Fruit fly (Drosophila melanogaster) whole organism, embryonic: Measurements from ENCODE around the gene Rhp.
A peak's percentile ranks its signal among the peaks of the same experiment; 100 is the strongest.

Experiments used
- Abd-B ChIP-seq: fragments of 200-800 bp; sonication (Bioruptor generic); optimal IDR thresholded peaks from 2 replicates; lab custom pipeline; 2018; ENCODE audit warnings: missing biosample characterization, mild to moderate bottlenecking, missing genetic modification characterization, moderate library complexity
- Atf6 ChIP-seq: fragments of 200-800 bp; sonication (Bioruptor generic); IDR thresholded peaks from 2 replicates; pipeline ENCODE4 v1.3.6; 2022; ENCODE audit warnings: missing biosample characterization, missing genetic modification characterization
- CG10366 ChIP-seq: fragments of 200-800 bp; sonication (Bioruptor generic); IDR thresholded peaks from 2 replicates; pipeline ENCODE4 v1.3.6; 2022; ENCODE audit warnings: missing biosample characterization, missing genetic modification characterization
- CG11085 ChIP-seq: fragments of 200-800 bp; sonication (Bioruptor generic); IDR thresholded peaks from 2 replicates; pipeline ENCODE4 v1.3.6; 2022; ENCODE audit warnings: missing biosample characterization, missing genetic modification characterization
- CG12155 ChIP-seq: fragments of 200-800 bp; sonication (Bioruptor generic); optimal IDR thresholded peaks from 3 replicates; lab custom pipeline; 2016; ENCODE audit warnings: missing biosample characterization, missing genetic modification characterization
- CG13296 ChIP-seq: fragments of 200-800 bp; sonication (Bioruptor generic); optimal IDR thresholded peaks from 3 replicates; lab custom pipeline; 2018; ENCODE audit warnings: missing biosample characterization, mild to moderate bottlenecking, missing genetic modification characterization
- CG17829 ChIP-seq: fragments of 200-800 bp; optimal IDR thresholded peaks from 2 replicates; lab custom pipeline; 2019; ENCODE audit warnings: missing biosample characterization, mild to moderate bottlenecking, missing genetic modification characterization, moderate library complexity
- CG2875 ChIP-seq: fragments of 200-800 bp; sonication (Bioruptor generic); optimal IDR thresholded peaks from 2 replicates; lab custom pipeline; 2017; ENCODE audit warnings: missing biosample characterization, mild to moderate bottlenecking, missing genetic modification characterization, missing genetic modification reagents
- CG30403 ChIP-seq: fragments of 200-800 bp; sonication (Bioruptor generic); optimal IDR thresholded peaks from 3 replicates; lab custom pipeline; 2016; ENCODE audit warnings: missing biosample characterization, missing genetic modification characterization
- CG31365 ChIP-seq: fragments of 200-800 bp; sonication (Bioruptor generic); optimal IDR thresholded peaks from 2 replicates; lab custom pipeline; 2018; ENCODE audit warnings: missing biosample characterization, mild to moderate bottlenecking, missing genetic modification characterization
- CG34376 ChIP-seq: fragments of 200-800 bp; sonication (Bioruptor generic); optimal IDR thresholded peaks from 2 replicates; lab custom pipeline; 2018; ENCODE audit warnings: missing biosample characterization, mild to moderate bottlenecking, missing genetic modification characterization
- CG4730 ChIP-seq: fragments of 200-800 bp; sonication (Bioruptor generic); IDR thresholded peaks from 2 replicates; pipeline ENCODE4 v1.3.6; 2022; ENCODE audit warnings: missing biosample characterization, missing genetic modification characterization
- CG5953 ChIP-seq: fragments of 200-800 bp; sonication (Bioruptor generic); IDR thresholded peaks from 2 replicates; pipeline ENCODE4 v1.3.6; 2022; ENCODE audit warnings: missing biosample characterization, missing genetic modification characterization
- CG6175 ChIP-seq: fragments of 200-800 bp; sonication (Bioruptor generic); IDR thresholded peaks from 3 replicates; pipeline ENCODE4 v1.3.6; 2022; ENCODE audit warnings: missing biosample characterization, missing genetic modification characterization
- CG8281 ChIP-seq: fragments of 200-800 bp; sonication (Bioruptor generic); optimal IDR thresholded peaks from 2 replicates; lab custom pipeline; 2018; ENCODE audit warnings: missing biosample characterization, mild to moderate bottlenecking, missing genetic modification characterization, moderate library complexity
- CG8290 ChIP-seq, 3 experiments: fragments of 200-800 bp; sonication (Bioruptor generic); optimal IDR thresholded peaks; 2 replicates each; lab custom pipeline; 2016 to 2019; ENCODE audit warnings: missing biosample characterization in 3 of 3, missing genetic modification characterization in 3 of 3, mild to moderate bottlenecking in 2 of 3, moderate library complexity in 1 of 3
- CHES-1-like ChIP-seq: fragments of 200-800 bp; sonication (Bioruptor generic); optimal IDR thresholded peaks from 2 replicates; lab custom pipeline; 2016; ENCODE audit warnings: missing biosample characterization, missing genetic modification characterization
- CTCF ChIP-seq: fragments of 200-800 bp; sonication (Bioruptor generic); optimal IDR thresholded peaks from 2 replicates; lab custom pipeline; 2017; ENCODE audit warnings: missing biosample characterization, mild to moderate bottlenecking, missing genetic modification characterization, moderate library complexity
- D19B ChIP-seq: fragments of 200-800 bp; sonication (Bioruptor generic); optimal IDR thresholded peaks from 2 replicates; lab custom pipeline; 2017; ENCODE audit warnings: missing biosample characterization, mild to moderate bottlenecking, missing genetic modification characterization
- Ets97D ChIP-seq: fragments of 200-800 bp; sonication (Bioruptor generic); optimal IDR thresholded peaks from 3 replicates; lab custom pipeline; 2016; ENCODE audit warnings: missing biosample characterization, missing genetic modification characterization
- H2.0 ChIP-seq: fragments of 200-800 bp; sonication (Bioruptor generic); IDR thresholded peaks from 2 replicates; pipeline ENCODE4 v1.3.6; 2022; ENCODE audit warnings: missing biosample characterization, missing genetic modification characterization
- Hey ChIP-seq: fragments of 200-800 bp; sonication (Bioruptor generic); optimal IDR thresholded peaks from 3 replicates; lab custom pipeline; 2018; ENCODE audit warnings: missing biosample characterization, mild to moderate bottlenecking, missing genetic modification characterization
- Hr3 ChIP-seq: fragments of 200-800 bp; sonication (Bioruptor generic); optimal IDR thresholded peaks from 3 replicates; lab custom pipeline; 2016; ENCODE audit warnings: missing biosample characterization, missing genetic modification characterization
- Mad ChIP-seq: fragments of 200-800 bp; sonication (Bioruptor generic); optimal IDR thresholded peaks from 2 replicates; lab custom pipeline; 2016; ENCODE audit warnings: missing biosample characterization, missing genetic modification characterization
- NfI ChIP-seq: fragments of 200-800 bp; sonication (Bioruptor generic); optimal IDR thresholded peaks from 3 replicates; lab custom pipeline; 2018; ENCODE audit warnings: missing biosample characterization, mild to moderate bottlenecking, missing genetic modification characterization, moderate library complexity
- Oaz ChIP-seq: fragments of 200-800 bp; sonication (Bioruptor generic); IDR thresholded peaks from 2 replicates; pipeline ENCODE4 v1.3.6; 2022; ENCODE audit warnings: missing biosample characterization, missing genetic modification characterization
- Optix ChIP-seq: fragments of 200-800 bp; sonication (Bioruptor generic); IDR thresholded peaks from 3 replicates; pipeline ENCODE4 v1.3.6; 2022; ENCODE audit warnings: missing biosample characterization, missing genetic modification characterization
- Scr ChIP-seq: fragments of 200-800 bp; sonication (Bioruptor generic); IDR thresholded peaks from 2 replicates; pipeline ENCODE4 v1.3.6; 2022; ENCODE audit warnings: missing biosample characterization, missing genetic modification characterization; ENCODE audit not compliant: partially characterized antibody
- Ssrp ChIP-seq: fragments of 200-800 bp; sonication (Bioruptor generic); optimal IDR thresholded peaks from 2 replicates; lab custom pipeline; 2018; ENCODE audit warnings: missing biosample characterization, mild to moderate bottlenecking, missing genetic modification characterization, moderate library complexity
- Vsx1 ChIP-seq: fragments of 200-800 bp; sonication (Bioruptor generic); optimal IDR thresholded peaks from 2 replicates; lab custom pipeline; 2017; ENCODE audit warnings: missing biosample characterization, mild to moderate bottlenecking, missing genetic modification characterization, missing genetic modification reagents
- amos ChIP-seq: fragments of 200-800 bp; sonication (Bioruptor generic); IDR thresholded peaks from 2 replicates; pipeline ENCODE4 v1.3.6; 2022; ENCODE audit warnings: missing biosample characterization, missing genetic modification characterization; ENCODE audit not compliant: partially characterized antibody
- crp ChIP-seq, 2 experiments: fragments of 200-800 bp; sonication (Bioruptor generic); optimal IDR thresholded peaks; 2 replicates in 1 of 2; 3 replicates in 1 of 2; lab custom pipeline; 2017; ENCODE audit warnings: missing biosample characterization in 2 of 2, missing genetic modification characterization in 2 of 2, mild to moderate bottlenecking in 1 of 2, moderate library complexity in 1 of 2
- en ChIP-seq: fragments of 200-800 bp; sonication (Bioruptor generic); optimal IDR thresholded peaks from 2 replicates; lab custom pipeline; 2016; ENCODE audit warnings: missing biosample characterization, missing genetic modification characterization
- fu2 ChIP-seq: fragments of 200-800 bp; sonication (Bioruptor generic); optimal IDR thresholded peaks from 2 replicates; lab custom pipeline; 2016; ENCODE audit warnings: missing biosample characterization, missing genetic modification characterization
- gcm ChIP-seq: fragments of 200-800 bp; sonication (Bioruptor generic); optimal IDR thresholded peaks from 2 replicates; lab custom pipeline; 2019; ENCODE audit warnings: missing biosample characterization, mild to moderate bottlenecking, missing genetic modification characterization, moderate library complexity
- grau ChIP-seq: fragments of 200-800 bp; optimal IDR thresholded peaks from 3 replicates; lab custom pipeline; 2019; ENCODE audit warnings: missing biosample characterization, mild to moderate bottlenecking, missing genetic modification characterization, moderate library complexity
- gsb ChIP-seq: fragments of 200-800 bp; sonication (Bioruptor generic); IDR thresholded peaks from 2 replicates; pipeline ENCODE4 v1.3.6; 2022; ENCODE audit warnings: missing biosample characterization, missing genetic modification characterization
- h ChIP-seq: fragments of >200 bp; optimal IDR thresholded peaks from 2 replicates; lab custom pipeline; 2017
- jumu ChIP-seq: fragments of 200-800 bp; sonication (Bioruptor generic); optimal IDR thresholded peaks from 3 replicates; lab custom pipeline; 2016; ENCODE audit warnings: missing biosample characterization, missing genetic modification characterization
- kni ChIP-seq: fragments of 200-800 bp; sonication (Bioruptor generic); optimal IDR thresholded peaks from 3 replicates; lab custom pipeline; 2017; ENCODE audit warnings: mild to moderate bottlenecking, missing biosample characterization, missing genetic modification reagents, missing genetic modification characterization
- org-1 ChIP-seq: fragments of 200-800 bp; sonication (Bioruptor generic); optimal IDR thresholded peaks from 2 replicates; lab custom pipeline; 2017; ENCODE audit warnings: missing biosample characterization, missing genetic modification characterization
- pros ChIP-seq: fragments of 200-800 bp; sonication (Bioruptor generic); optimal IDR thresholded peaks from 3 replicates; lab custom pipeline; 2019; ENCODE audit warnings: missing biosample characterization, mild to moderate bottlenecking, missing genetic modification characterization, moderate library complexity
- sc ChIP-seq, 3 experiments: fragments of >200 bp in 2 of 3; fragments of 200-800 bp in 1 of 3; sonication (Bioruptor generic) in 1 of 3; optimal IDR thresholded peaks; 2 replicates in 2 of 3; 3 replicates in 1 of 3; lab custom pipeline; 2017; ENCODE audit warnings: mild to moderate bottlenecking in 1 of 3, missing biosample characterization in 1 of 3, missing genetic modification characterization in 1 of 3, missing genetic modification reagents in 1 of 3
- sd ChIP-seq: fragments of 200-800 bp; sonication (Bioruptor generic); optimal IDR thresholded peaks from 3 replicates; lab custom pipeline; 2018; ENCODE audit warnings: missing biosample characterization, mild to moderate bottlenecking, missing genetic modification characterization, moderate library complexity
- sens ChIP-seq: fragments of 200-800 bp; sonication (Bioruptor generic); peaks from one replicate; lab custom pipeline; 2016; ENCODE audit warnings: missing biosample characterization, missing genetic modification characterization
- seq ChIP-seq: fragments of 200-800 bp; sonication (Bioruptor generic); IDR thresholded peaks from 2 replicates; pipeline ENCODE4 v1.3.6; 2022; ENCODE audit warnings: missing biosample characterization, missing genetic modification characterization
- ttk ChIP-seq: fragments of 200-800 bp; sonication (Bioruptor generic); IDR thresholded peaks from 2 replicates; pipeline ENCODE4 v2.1.2; 2022; ENCODE audit warnings: missing biosample characterization, missing genetic modification characterization
- tup ChIP-seq: fragments of 200-800 bp; sonication (Bioruptor generic); optimal IDR thresholded peaks from 2 replicates; lab custom pipeline; 2016; ENCODE audit warnings: missing biosample characterization, mild to moderate bottlenecking, missing genetic modification characterization, moderate library complexity
- wdn ChIP-seq: fragments of 200-800 bp; sonication (Bioruptor generic); IDR thresholded peaks from 2 replicates; pipeline ENCODE4 v1.3.6; 2022; ENCODE audit warnings: missing biosample characterization, missing genetic modification characterization
- zf30C ChIP-seq: fragments of 200-800 bp; sonication (Bioruptor generic); optimal IDR thresholded peaks from 3 replicates; lab custom pipeline; 2018; ENCODE audit warnings: missing biosample characterization, mild to moderate bottlenecking, missing genetic modification characterization

The Rhp gene

DNA sequence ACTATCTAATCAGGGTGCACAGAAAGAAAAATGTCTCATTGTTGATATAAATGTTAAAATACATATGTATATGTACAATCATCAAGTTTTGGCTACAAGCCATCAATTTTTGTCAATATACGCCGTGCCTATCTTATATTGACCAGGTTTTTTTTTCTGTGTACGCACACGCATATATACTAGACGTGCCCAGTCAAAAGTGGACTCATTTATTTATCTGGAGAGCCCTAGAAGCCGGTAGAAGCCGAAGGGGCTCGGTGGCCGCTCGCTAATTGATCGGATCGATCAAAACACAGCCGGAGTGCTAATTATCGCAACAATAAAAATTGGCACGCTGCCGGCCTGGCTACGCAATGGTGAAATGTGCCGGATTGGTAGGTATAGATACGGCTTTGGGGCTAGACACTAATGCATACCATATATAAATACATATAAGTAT lies 48.4 kb upstream of the Rhp start (continued):
- TF ChIP-seq Optix (GFP tag; lab: Robert Waterston, UW) (0 out of 3 replicates have a peak, but pooled peaks have one; percentile 16), gcm (GFP tag; lab: Kevin White, UChicago) (peak; percentile 45), h (lab: Kevin White, UChicago) (no peak), wdn (GFP tag; lab: Robert Waterston, UW) (peak; percentile 69), crp (GFP tag; optimal IDR thresholded peaks at IDR 0.05; lab: Kevin White, UChicago) (peak in 1 of 2 experiments; percentile 21), en (GFP tag; lab: Kevin White, UChicago) (no peak), sens (GFP tag; lab: Kevin White, UChicago) (peak; percentile 91), fu2 (GFP tag; lab: Kevin White, UChicago) (peak; percentile 37), Oaz (GFP tag; lab: Robert Waterston, UW) (peak; percentile 58), ttk (GFP tag; lab: Robert Waterston, UW) (peak; percentile 55), amos (GFP tag; lab: Robert Waterston, UW) (0 out of 2 replicates have a peak, but pooled peaks have one; percentile 4), Hey (peak; percentile 57), jumu (GFP tag; lab: Kevin White, UChicago) (peak; percentile 44), zf30C (peak; percentile 90), Ssrp (tag; lab: Kevin White, UChicago) (peak; percentile 46), CG4730 (peak; percentile 53; the same call in 1 of the 2 replicates), Ets97D (GFP tag; lab: Kevin White, UChicago) (no peak), CG8281 (peak; percentile 44), sd (tag; lab: Kevin White, UChicago) (peak; percentile 56), CG34376 (peak; percentile 66), CHES-1-like (GFP tag; lab: Kevin White, UChicago) (peak; percentile 50), CTCF (GFP tag; lab: Kevin White, UChicago) (no peak), CG31365 (peak; percentile 52), kni (GFP tag; lab: Kevin White, UChicago) (no peak), Abd-B (GFP tag; lab: Kevin White, UChicago) (peak; percentile 12), CG12155 (GFP tag; lab: Kevin White, UChicago) (peak; percentile 41), CG13296 (peak; percentile 83), D19B (GFP tag; lab: Kevin White, UChicago) (peak; percentile 66), sc (optimal IDR thresholded peaks at IDR 0.05; lab: Kevin White, UChicago) (no peak), sc (GFP tag; optimal IDR thresholded peaks at IDR 0.05; lab: Kevin White, UChicago) (peak; percentile 6), CG5953 (GFP tag; lab: Robert Waterston, UW) (no peak), Atf6 (GFP tag; lab: Robert Waterston, UW) (peak; percentile 89), gsb (GFP tag; lab: Robert Waterston, UW) (peak; percentile 70), H2.0 (0 out of 2 replicates have a peak, but pooled peaks have one; percentile 33), org-1 (peak; percentile 53), tup (GFP tag; lab: Kevin White, UChicago) (no peak), grau (tag; lab: Kevin White, UChicago) (peak; percentile 78), NfI (GFP tag; lab: Kevin White, UChicago) (peak; percentile 74), CG6175 (peak; percentile 67; the same call in 2 of the 3 replicates), Scr (GFP tag; lab: Robert Waterston, UW) (no peak), CG11085 (GFP tag; lab: Robert Waterston, UW) (peak; percentile 74), pros (GFP tag; lab: Kevin White, UChicago) (no peak), CG30403 (GFP tag; lab: Kevin White, UChicago) (peak; percentile 67), CG17829 (peak; percentile 30), Hr3 (GFP tag; lab: Kevin White, UChicago) (peak; percentile 41), CG10366 (GFP tag; lab: Robert Waterston, UW) (peak; percentile 80), seq (peak; percentile 65), Vsx1 (GFP tag; lab: Kevin White, UChicago) (peak; percentile 70), Mad (GFP tag; lab: Kevin White, UChicago) (peak; percentile 52), CG8290 (GFP tag; optimal IDR thresholded peaks at IDR 0.05; lab: Kevin White, UChicago) (no peak), CG8290 (tag; optimal IDR thresholded peaks at IDR 0.05; lab: Kevin White, UChicago) (peak in 1 of 2 experiments; percentile 82), CG2875 (GFP tag; lab: Kevin White, UChicago) (peak; percentile 1)
